Fruit fly (Drosophila melanogaster): Measurements from ENCODE around the gene CAH16.

DNA sequence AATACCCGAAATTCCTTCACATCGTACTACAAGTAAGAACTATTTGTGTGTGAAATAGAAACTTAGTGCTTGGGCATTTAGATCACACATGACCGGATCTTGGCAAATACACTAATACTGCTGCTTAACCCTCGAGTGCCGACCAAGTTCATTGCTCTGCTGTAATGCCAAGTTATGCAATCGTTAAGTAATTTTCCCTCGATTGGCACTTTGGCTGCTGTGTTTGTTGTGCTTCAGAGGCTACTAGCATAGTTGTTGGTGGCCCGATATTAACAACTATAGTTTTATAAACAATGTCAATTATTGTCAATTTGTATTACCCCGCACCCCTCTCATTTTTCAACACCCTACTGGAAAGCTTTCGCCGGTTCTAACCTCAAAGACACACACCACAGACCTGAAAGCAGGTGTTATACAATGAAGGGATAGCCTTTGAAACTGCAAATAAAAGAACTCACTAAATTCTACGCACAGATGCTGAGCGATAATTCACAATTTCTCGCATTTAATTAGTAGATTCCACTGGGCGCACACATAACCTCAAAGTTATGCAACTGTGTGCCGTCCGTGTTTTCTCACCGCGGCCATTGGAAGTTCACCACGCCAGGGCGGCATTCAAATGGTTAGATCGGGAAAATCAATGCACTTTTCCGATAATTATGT, 41.7 kb upstream of the CAH16 start:
- TF ChIP-seq Sp1 (GFP tag; optimal IDR thresholded peaks at IDR 0.05): peak; percentile 6
- no peak for TF ChIP-seq ey (GFP tag; optimal IDR thresholded peaks at IDR 0.05)
